Worm (Caenorhabditis elegans): ENCODE data around the gene Y9C12A.1.

- TF ChIP-seq ceh-24 (tag; optimal IDR thresholded peaks at IDR 0.05) (no peak), unc-86 (tag; optimal IDR thresholded peaks at IDR 0.05) (no peak), ceh-2 (tag; optimal IDR thresholded peaks at IDR 0.05) (no peak), ceh-9 (tag; optimal IDR thresholded peaks at IDR 0.05) (no peak), hlh-15 (tag; optimal IDR thresholded peaks at IDR 0.05) (no peak), ama-1 (optimal IDR thresholded peaks at IDR 0.05) (no peak), pha-4 (tag; optimal IDR thresholded peaks at IDR 0.05) (no peak)
Measured at ce11 chrX:651616-652015, 31.0 kb downstream of the Y9C12A.1 start.
